Worm (Caenorhabditis elegans): Measurements from ENCODE around the gene R148.8.
A peak's percentile ranks its signal among the peaks of the same experiment; 100 is the strongest.

Gene R148.8

DNA sequence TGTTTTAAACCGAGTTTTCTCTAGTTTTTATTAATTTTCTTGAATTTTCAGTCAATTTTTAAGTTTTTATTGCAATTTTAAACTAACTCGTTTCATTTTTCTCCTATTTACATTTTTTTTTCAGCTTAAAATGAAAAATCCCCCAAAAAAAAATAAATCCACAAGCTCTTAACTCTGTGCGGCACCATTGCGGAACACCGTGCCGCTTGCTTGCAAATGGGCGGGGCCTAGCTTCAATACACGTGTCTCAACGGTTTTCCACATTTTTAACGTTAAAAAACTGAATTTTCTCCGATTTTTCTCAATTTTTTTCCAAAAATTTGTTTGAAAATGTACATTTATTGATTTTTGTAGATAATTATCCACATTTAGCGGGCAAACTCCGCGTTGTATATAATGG is 16.3 kb upstream of the R148.8 start, which contains the start of gene R148.3:
TSS of gene R148.3 (plus strand) at position 347 of the 400 bp plus-strand sequence.
- TF ChIP-seq unc-39 (tag; optimal IDR thresholded peaks at IDR 0.05): no peak
- TF ChIP-seq ceh-28 (tag; optimal IDR thresholded peaks at IDR 0.05): peak; percentile 38
- TF ChIP-seq nhr-43 (tag; optimal IDR thresholded peaks at IDR 0.05; ENCODE audit: poor library complexity, severe bottlenecking): peak; percentile 32
- peak; percentile 8 for TF ChIP-seq elt-2 (tag; optimal IDR thresholded peaks at IDR 0.05)
- TF ChIP-seq daf-12 (tag; optimal IDR thresholded peaks at IDR 0.05): no peak
- TF ChIP-seq nfya-1 (tag; optimal IDR thresholded peaks at IDR 0.05; ENCODE audit: insufficient read depth): peak; percentile 58
- TF ChIP-seq lin-15B (tag; optimal IDR thresholded peaks at IDR 0.05): peak; percentile 10
- TF ChIP-seq ztf-11 (tag; optimal IDR thresholded peaks at IDR 0.05): no peak
- peak; percentile 30 for TF ChIP-seq lin-39 (tag; optimal IDR thresholded peaks at IDR 0.05)
- TF ChIP-seq fkh-2 (tag; optimal IDR thresholded peaks at IDR 0.05): no peak
- TF ChIP-seq snpc-4 (tag; optimal IDR thresholded peaks at IDR 0.05): no peak
- no peak for TF ChIP-seq egl-27 (tag; optimal IDR thresholded peaks at IDR 0.05)
- TF ChIP-seq sea-2 (GFP tag; optimal IDR thresholded peaks at IDR 0.05): no peak
- peak; percentile 52 for TF ChIP-seq pha-4 (tag; optimal IDR thresholded peaks at IDR 0.05)
- no peak for TF ChIP-seq pqm-1 (tag; optimal IDR thresholded peaks at IDR 0.05)
- no peak for TF ChIP-seq ceh-82 (tag; optimal IDR thresholded peaks at IDR 0.05)
- no peak for TF ChIP-seq nhr-11 (tag; optimal IDR thresholded peaks at IDR 0.05)
- peak; percentile 81 for TF ChIP-seq hmg-11 (tag; optimal IDR thresholded peaks at IDR 0.05)
- TF ChIP-seq R02D3.7 (tag; optimal IDR thresholded peaks at IDR 0.05): peak; percentile 29
- TF ChIP-seq mdl-1 (tag; optimal IDR thresholded peaks at IDR 0.05): peak; percentile 54

DNA sequence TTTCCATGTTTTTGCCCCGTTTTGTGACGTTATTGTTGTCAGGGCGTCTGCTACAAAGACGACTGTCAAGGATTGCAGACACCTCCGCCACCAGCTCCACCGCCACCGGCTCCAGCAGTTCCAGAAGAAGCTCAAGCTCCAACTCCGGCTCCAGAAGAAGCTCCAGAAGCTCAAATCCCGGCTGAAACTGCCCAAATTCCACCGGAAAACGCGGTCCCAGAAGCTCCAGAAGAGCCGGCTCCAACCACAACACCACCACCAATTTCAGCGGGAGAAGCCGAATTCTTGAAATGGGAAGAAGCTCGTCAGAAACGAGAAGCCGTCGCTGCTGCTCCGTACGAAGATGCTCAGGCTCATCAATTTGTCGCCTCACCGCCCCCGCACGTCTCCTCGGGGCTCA is 14.5 kb upstream of the R148.8 start:
- no peak for TF ChIP-seq nhr-67 (tag; optimal IDR thresholded peaks at IDR 0.05)
- TF ChIP-seq nhr-28 (tag; optimal IDR thresholded peaks at IDR 0.05): no peak
- no peak for TF ChIP-seq elt-2 (tag; optimal IDR thresholded peaks at IDR 0.05)
- no peak for TF ChIP-seq tbx-2 (tag; optimal IDR thresholded peaks at IDR 0.05)
- no peak for TF ChIP-seq lin-15B (tag; optimal IDR thresholded peaks at IDR 0.05)
- no peak for TF ChIP-seq pha-4 (tag; optimal IDR thresholded peaks at IDR 0.05)
- no peak for TF ChIP-seq mdl-1 (tag; optimal IDR thresholded peaks at IDR 0.05)
- no peak for TF ChIP-seq elt-3 (tag; optimal IDR thresholded peaks at IDR 0.05)
- no peak for TF ChIP-seq skn-1 (tag; optimal IDR thresholded peaks at IDR 0.05)

DNA sequence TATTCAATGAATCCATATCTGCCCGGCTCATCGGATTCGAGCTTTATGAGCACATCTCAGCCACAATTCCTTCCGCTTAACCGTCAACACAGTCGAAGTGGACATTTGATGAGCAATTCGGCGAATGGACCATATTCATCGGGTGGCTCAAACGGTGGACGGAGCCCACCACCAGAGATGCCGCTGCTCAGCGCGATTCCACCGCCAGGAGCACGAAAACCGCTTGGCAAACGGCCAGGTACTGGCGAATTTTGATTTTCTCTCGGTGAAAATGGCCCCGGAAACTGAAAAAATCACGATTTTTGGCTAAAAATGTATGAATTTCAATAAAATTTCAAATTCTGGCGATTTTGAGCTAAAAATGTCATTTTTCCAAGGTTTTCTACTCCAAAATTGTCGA is 11.4 kb upstream of the R148.8 start:
- TF ChIP-seq zag-1 (tag; optimal IDR thresholded peaks at IDR 0.05) (no peak), sea-2 (GFP tag; optimal IDR thresholded peaks at IDR 0.05) (no peak), R02D3.7 (tag; optimal IDR thresholded peaks at IDR 0.05) (no peak), ceh-16 (tag; optimal IDR thresholded peaks at IDR 0.05) (no peak), mdl-1 (tag; optimal IDR thresholded peaks at IDR 0.05) (no peak), nhr-11 (tag; optimal IDR thresholded peaks at IDR 0.05) (no peak), ceh-9 (tag; optimal IDR thresholded peaks at IDR 0.05) (no peak), lsy-12 (tag; optimal IDR thresholded peaks at IDR 0.05) (no peak), lin-39 (tag; optimal IDR thresholded peaks at IDR 0.05) (no peak)

DNA sequence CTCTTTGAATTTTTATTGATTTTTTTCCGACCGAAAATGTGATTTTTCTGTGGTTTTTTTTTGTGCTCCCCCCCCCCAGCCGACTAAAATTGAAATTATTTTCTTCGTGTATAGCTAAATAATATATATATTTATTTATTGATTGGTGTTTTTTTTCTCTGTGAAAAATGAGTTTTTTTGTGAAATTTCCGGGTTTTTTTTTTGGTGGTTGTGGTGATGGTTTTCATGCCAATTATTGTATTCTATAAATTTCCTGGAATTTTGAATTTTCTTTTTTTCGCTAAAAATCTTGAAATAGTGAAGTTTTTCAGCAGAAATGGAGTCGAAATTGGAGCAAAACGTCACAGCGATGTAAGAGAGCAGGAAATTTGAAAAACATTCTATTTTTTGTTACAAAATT is 7.9 kb upstream of the R148.8 start, which contains the start of gene lmtr-5:
TSS of gene lmtr-5 (plus strand) at position 301 of the 400 bp plus-strand sequence.
- TF ChIP-seq fos-1 (tag; optimal IDR thresholded peaks at IDR 0.05): no peak
- TF ChIP-seq ceh-16 (tag; optimal IDR thresholded peaks at IDR 0.05): no peak
- TF ChIP-seq aly-2 (tag; optimal IDR thresholded peaks at IDR 0.05): no peak
- no peak for TF ChIP-seq nhr-25 (tag; optimal IDR thresholded peaks at IDR 0.05)
- TF ChIP-seq ceh-9 (tag; optimal IDR thresholded peaks at IDR 0.05): no peak
- no peak for TF ChIP-seq nhr-12 (tag; optimal IDR thresholded peaks at IDR 0.05)
- no peak for TF ChIP-seq nhr-43 (tag; optimal IDR thresholded peaks at IDR 0.05; ENCODE audit: poor library complexity, severe bottlenecking)
- TF ChIP-seq pqm-1 (tag; optimal IDR thresholded peaks at IDR 0.05): no peak
- TF ChIP-seq nfya-1 (tag; optimal IDR thresholded peaks at IDR 0.05; ENCODE audit: insufficient read depth): no peak
- TF ChIP-seq egl-5 (tag; optimal IDR thresholded peaks at IDR 0.05): no peak
- no peak for TF ChIP-seq fkh-10 (GFP tag; optimal IDR thresholded peaks at IDR 0.05)
- TF ChIP-seq lin-15B (tag; optimal IDR thresholded peaks at IDR 0.05): no peak
- no peak for TF ChIP-seq ztf-11 (tag; optimal IDR thresholded peaks at IDR 0.05)
- no peak for TF ChIP-seq elt-2 (tag; optimal IDR thresholded peaks at IDR 0.05)

DNA sequence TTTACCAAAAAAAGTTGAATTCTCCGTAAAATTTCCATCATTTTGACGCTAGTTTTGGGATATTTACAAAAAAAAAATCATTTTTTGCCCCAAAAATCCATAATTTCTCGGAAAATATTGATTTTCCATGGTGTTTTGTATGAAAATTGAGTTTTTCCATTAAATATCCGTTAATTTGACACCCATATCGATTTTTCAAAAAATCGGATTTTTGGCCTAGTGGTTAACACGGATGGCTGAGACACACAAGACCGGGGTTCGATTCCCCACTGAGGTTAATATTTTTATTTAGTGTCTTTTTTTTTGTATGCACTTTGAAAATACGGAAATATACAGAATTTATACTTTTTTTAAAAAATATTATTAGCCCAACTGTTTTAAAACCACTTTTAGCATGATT is 6.1 kb upstream of the R148.8 start:
- no peak for TF ChIP-seq egl-5 (tag; optimal IDR thresholded peaks at IDR 0.05)
- TF ChIP-seq snpc-4 (tag; optimal IDR thresholded peaks at IDR 0.05): no peak
- TF ChIP-seq nhr-11 (tag; optimal IDR thresholded peaks at IDR 0.05): no peak
- no peak for TF ChIP-seq ceh-28 (tag; optimal IDR thresholded peaks at IDR 0.05)
- TF ChIP-seq ceh-82 (tag; optimal IDR thresholded peaks at IDR 0.05): no peak
